Fruit fly (Drosophila melanogaster) whole organism, embryonic: ENCODE data around the gene CG5214.

ENCODE experiments used
- Adf1 ChIP-seq: fragments of 200-800 bp; sonication (Bioruptor generic); IDR thresholded peaks from 2 replicates; pipeline ENCODE4 v1.3.6; 2022; ENCODE audit warnings: missing biosample characterization, missing genetic modification characterization
- B-H1 ChIP-seq: fragments of 200-800 bp; sonication (Bioruptor generic); IDR thresholded peaks from 3 replicates; pipeline ENCODE4 v1.3.6; 2022; ENCODE audit warnings: missing biosample characterization, missing genetic modification characterization
- Bteb2 ChIP-seq: fragments of 200-800 bp; sonication (Bioruptor generic); optimal IDR thresholded peaks from 2 replicates; lab custom pipeline; 2016; ENCODE audit warnings: missing biosample characterization, missing genetic modification characterization
- CG11695 ChIP-seq: fragments of 200-800 bp; sonication (Bioruptor generic); IDR thresholded peaks from 3 replicates; pipeline ENCODE4 v1.3.6; 2022; ENCODE audit warnings: missing biosample characterization, missing genetic modification characterization
- CG12104 ChIP-seq: fragments of 200-800 bp; sonication (Bioruptor generic); optimal IDR thresholded peaks from 3 replicates; lab custom pipeline; 2016; ENCODE audit warnings: missing biosample characterization, missing genetic modification characterization
- CG1602 ChIP-seq: fragments of 200-800 bp; sonication (Bioruptor generic); optimal IDR thresholded peaks from 3 replicates; lab custom pipeline; 2016; ENCODE audit warnings: missing biosample characterization, missing genetic modification characterization
- CG17328 ChIP-seq: fragments of 200-800 bp; sonication (Bioruptor generic); IDR thresholded peaks from 2 replicates; pipeline ENCODE4 v1.3.6; 2022; ENCODE audit warnings: missing biosample characterization, missing genetic modification characterization
- CG17612 ChIP-seq: fragments of 200-800 bp; sonication (Bioruptor generic); IDR thresholded peaks from 2 replicates; pipeline ENCODE4 v1.3.6; 2022; ENCODE audit warnings: missing biosample characterization, missing genetic modification characterization
- CG17912 ChIP-seq: fragments of 200-800 bp; sonication (Bioruptor generic); optimal IDR thresholded peaks from 2 replicates; lab custom pipeline; 2018; ENCODE audit warnings: missing biosample characterization, mild to moderate bottlenecking, missing genetic modification characterization
- CG18476 ChIP-seq: fragments of 200-800 bp; sonication (Bioruptor generic); optimal IDR thresholded peaks from 2 replicates; lab custom pipeline; 2016; ENCODE audit warnings: missing biosample characterization, mild to moderate bottlenecking, missing genetic modification characterization
- CG18599 ChIP-seq: fragments of 200-800 bp; sonication (Bioruptor generic); optimal IDR thresholded peaks from 3 replicates; lab custom pipeline; 2017; ENCODE audit warnings: missing biosample characterization, missing genetic modification characterization, mild to moderate bottlenecking, moderate library complexity, missing genetic modification reagents
- CG3065 ChIP-seq: fragments of 200-800 bp; sonication (Bioruptor generic); optimal IDR thresholded peaks from 2 replicates; lab custom pipeline; 2016; ENCODE audit warnings: missing biosample characterization, missing genetic modification characterization
- CG31441 ChIP-seq: fragments of 200-800 bp; sonication (Bioruptor generic); IDR thresholded peaks from 2 replicates; pipeline ENCODE4 v1.3.6; 2022; ENCODE audit warnings: missing biosample characterization, missing genetic modification characterization
- CG32772 ChIP-seq: fragments of 200-800 bp; sonication (Bioruptor generic); IDR thresholded peaks from 2 replicates; pipeline ENCODE4 v1.3.6; 2022; ENCODE audit warnings: missing biosample characterization, missing genetic modification characterization
- CG3281 ChIP-seq: fragments of 200-800 bp; sonication (Bioruptor generic); optimal IDR thresholded peaks from 3 replicates; lab custom pipeline; 2017; ENCODE audit warnings: missing biosample characterization, mild to moderate bottlenecking, missing genetic modification characterization
- CG7357 ChIP-seq: fragments of 200-800 bp; sonication (Bioruptor generic); IDR thresholded peaks from 3 replicates; pipeline ENCODE4 v1.3.6; 2022; ENCODE audit warnings: missing biosample characterization, missing genetic modification characterization
- CG7839 ChIP-seq: fragments of 200-800 bp; sonication (Bioruptor generic); optimal IDR thresholded peaks from 3 replicates; lab custom pipeline; 2018; ENCODE audit warnings: missing biosample characterization, mild to moderate bottlenecking, missing genetic modification characterization, moderate library complexity
- CG7928 ChIP-seq: fragments of 200-800 bp; sonication (Bioruptor generic); optimal IDR thresholded peaks from 2 replicates; lab custom pipeline; 2017; ENCODE audit warnings: missing biosample characterization, mild to moderate bottlenecking, missing genetic modification characterization
- E2f1 ChIP-seq: fragments of 200-800 bp; sonication (Bioruptor generic); IDR thresholded peaks from 2 replicates; pipeline ENCODE4 v1.3.6; 2022; ENCODE audit warnings: missing biosample characterization, missing genetic modification characterization
- Fer3 ChIP-seq: fragments of 200-800 bp; sonication (Bioruptor generic); optimal IDR thresholded peaks from 2 replicates; lab custom pipeline; 2018; ENCODE audit warnings: missing biosample characterization, mild to moderate bottlenecking, missing genetic modification characterization, moderate library complexity
- HLH54F ChIP-seq: fragments of 200-800 bp; sonication (Bioruptor generic); optimal IDR thresholded peaks from 3 replicates; lab custom pipeline; 2016; ENCODE audit warnings: missing biosample characterization, missing genetic modification characterization
- Hr51 ChIP-seq, 2 experiments: fragments of 200-800 bp; sonication (Bioruptor generic); optimal IDR thresholded peaks; 2 replicates in 1 of 2; 3 replicates in 1 of 2; lab custom pipeline; 2016 to 2018; ENCODE audit warnings: missing biosample characterization in 2 of 2, missing genetic modification characterization in 2 of 2, mild to moderate bottlenecking in 1 of 2, moderate library complexity in 1 of 2
- Jarid2 ChIP-seq: fragments of 200-800 bp; sonication (Bioruptor generic); optimal IDR thresholded peaks from 3 replicates; lab custom pipeline; 2017; ENCODE audit warnings: mild to moderate bottlenecking, missing biosample characterization, missing genetic modification reagents, missing genetic modification characterization
- Mad ChIP-seq: fragments of 200-800 bp; sonication (Bioruptor generic); optimal IDR thresholded peaks from 2 replicates; lab custom pipeline; 2016; ENCODE audit warnings: missing biosample characterization, missing genetic modification characterization
- Myb ChIP-seq: fragments of 200-800 bp; sonication (Bioruptor generic); optimal IDR thresholded peaks from 2 replicates; lab custom pipeline; 2016; ENCODE audit warnings: missing biosample characterization, missing genetic modification characterization
- Nf-YC ChIP-seq: fragments of 200-800 bp; optimal IDR thresholded peaks from 3 replicates; lab custom pipeline; 2019; ENCODE audit warnings: missing biosample characterization, mild to moderate bottlenecking, missing genetic modification characterization, moderate library complexity
- Rfx ChIP-seq: fragments of 200-800 bp; sonication (Bioruptor generic); IDR thresholded peaks from 2 replicates; pipeline ENCODE4 v1.3.6; 2022; ENCODE audit warnings: missing biosample characterization, missing genetic modification characterization
- Sin3A ChIP-seq: fragments of >200 bp; optimal IDR thresholded peaks from 2 replicates; lab custom pipeline; 2018
- Ssrp ChIP-seq: fragments of 200-800 bp; sonication (Bioruptor generic); optimal IDR thresholded peaks from 2 replicates; lab custom pipeline; 2018; ENCODE audit warnings: missing biosample characterization, mild to moderate bottlenecking, missing genetic modification characterization, moderate library complexity
- Xbp1 ChIP-seq: fragments of 200-800 bp; sonication (Bioruptor generic); optimal IDR thresholded peaks from 3 replicates; lab custom pipeline; 2016; ENCODE audit warnings: missing biosample characterization, mild to moderate bottlenecking, missing genetic modification characterization
- Xrp1 ChIP-seq: fragments of 200-800 bp; sonication (Bioruptor generic); IDR thresholded peaks from 2 replicates; pipeline ENCODE4 v1.3.6; 2022; ENCODE audit warnings: missing biosample characterization, missing genetic modification characterization
- YL-1 ChIP-seq: fragments of 200-800 bp; sonication (Bioruptor generic); optimal IDR thresholded peaks from 3 replicates; lab custom pipeline; 2017; ENCODE audit warnings: missing biosample characterization, mild to moderate bottlenecking, missing genetic modification characterization
- abd-A ChIP-seq: fragments of 200-800 bp; sonication (Bioruptor generic); optimal IDR thresholded peaks from 3 replicates; lab custom pipeline; 2019; ENCODE audit warnings: missing biosample characterization, mild to moderate bottlenecking, missing genetic modification characterization, moderate library complexity
- az2 ChIP-seq: fragments of 200-800 bp; sonication (Bioruptor generic); optimal IDR thresholded peaks from 3 replicates; lab custom pipeline; 2016; ENCODE audit warnings: missing biosample characterization, missing genetic modification characterization
- bigmax ChIP-seq: fragments of 200-800 bp; sonication (Bioruptor generic); optimal IDR thresholded peaks from 2 replicates; lab custom pipeline; 2018; ENCODE audit warnings: missing biosample characterization, mild to moderate bottlenecking, missing genetic modification characterization
- cas ChIP-seq: fragments of 200-800 bp; sonication (Bioruptor generic); IDR thresholded peaks from 2 replicates; pipeline ENCODE4 v1.3.6; 2022; ENCODE audit warnings: missing biosample characterization, missing genetic modification characterization
- caup ChIP-seq: fragments of 200-800 bp; sonication (Bioruptor generic); optimal IDR thresholded peaks from 3 replicates; lab custom pipeline; 2017; ENCODE audit warnings: missing biosample characterization, mild to moderate bottlenecking, missing genetic modification characterization, moderate library complexity; ENCODE audit not compliant: severe bottlenecking
- chm ChIP-seq: fragments of 200-800 bp; sonication (Bioruptor generic); IDR thresholded peaks from 2 replicates; pipeline ENCODE4 v1.3.6; 2022; ENCODE audit warnings: missing biosample characterization, missing genetic modification characterization
- ci ChIP-seq: fragments of 200-800 bp; sonication (Bioruptor generic); IDR thresholded peaks from 3 replicates; pipeline ENCODE4 v1.3.6; 2022; ENCODE audit warnings: missing biosample characterization, missing genetic modification characterization
- dimm ChIP-seq: fragments of 200-800 bp; sonication (Bioruptor generic); IDR thresholded peaks from 2 replicates; pipeline ENCODE4 v1.3.6; 2022; ENCODE audit warnings: missing biosample characterization, missing genetic modification characterization
- disco-r ChIP-seq: fragments of 200-800 bp; sonication (Bioruptor generic); optimal IDR thresholded peaks from 2 replicates; lab custom pipeline; 2016; ENCODE audit warnings: missing biosample characterization, missing genetic modification characterization
- dysf ChIP-seq: fragments of 200-800 bp; sonication (Bioruptor generic); IDR thresholded peaks from 3 replicates; pipeline ENCODE4 v1.3.6; 2022; ENCODE audit warnings: missing biosample characterization, missing genetic modification characterization
- ewg ChIP-seq: fragments of 200-800 bp; sonication (Bioruptor generic); optimal IDR thresholded peaks from 3 replicates; lab custom pipeline; 2017; ENCODE audit warnings: mild to moderate bottlenecking, missing biosample characterization, missing genetic modification reagents, missing genetic modification characterization
- fd96Cb ChIP-seq: fragments of 200-800 bp; sonication (Bioruptor generic); optimal IDR thresholded peaks from 2 replicates; lab custom pipeline; 2018; ENCODE audit warnings: missing biosample characterization, mild to moderate bottlenecking, missing genetic modification characterization, moderate library complexity
- fu2 ChIP-seq: fragments of 200-800 bp; sonication (Bioruptor generic); optimal IDR thresholded peaks from 2 replicates; lab custom pipeline; 2016; ENCODE audit warnings: missing biosample characterization, missing genetic modification characterization
- lbe ChIP-seq: fragments of 200-800 bp; sonication (Bioruptor generic); optimal IDR thresholded peaks from 2 replicates; lab custom pipeline; 2016; ENCODE audit warnings: missing biosample characterization, mild to moderate bottlenecking, missing genetic modification characterization
- ranshi ChIP-seq: fragments of 200-800 bp; sonication (Bioruptor generic); IDR thresholded peaks from 2 replicates; pipeline ENCODE4 v1.3.6; 2022; ENCODE audit warnings: missing biosample characterization, missing genetic modification characterization
- scrt ChIP-seq: fragments of 200-800 bp; sonication (Bioruptor generic); optimal IDR thresholded peaks from 2 replicates; lab custom pipeline; 2018; ENCODE audit warnings: missing biosample characterization, mild to moderate bottlenecking, missing genetic modification characterization, moderate library complexity
- sim ChIP-seq: fragments of 200-800 bp; sonication (Bioruptor generic); IDR thresholded peaks from 2 replicates; pipeline ENCODE4 v1.3.6; 2022; ENCODE audit warnings: missing biosample characterization, missing genetic modification characterization
- slbo ChIP-seq: fragments of 200-800 bp; sonication (Bioruptor generic); IDR thresholded peaks from 2 replicates; pipeline ENCODE4 v1.3.6; 2022; ENCODE audit warnings: missing biosample characterization, missing genetic modification characterization
- toy ChIP-seq: fragments of 200-800 bp; sonication (Bioruptor generic); IDR thresholded peaks from 2 replicates; pipeline ENCODE4 v1.3.6; 2022; ENCODE audit warnings: missing biosample characterization, missing genetic modification characterization
- ttk ChIP-seq: fragments of 200-800 bp; sonication (Bioruptor generic); IDR thresholded peaks from 2 replicates; pipeline ENCODE4 v2.1.2; 2022; ENCODE audit warnings: missing biosample characterization, missing genetic modification characterization
- wor ChIP-seq: fragments of 200-800 bp; sonication (Bioruptor generic); IDR thresholded peaks from 2 replicates; pipeline ENCODE4 v1.3.6; 2022; ENCODE audit warnings: missing biosample characterization, missing genetic modification characterization

Gene CG5214

DNA sequence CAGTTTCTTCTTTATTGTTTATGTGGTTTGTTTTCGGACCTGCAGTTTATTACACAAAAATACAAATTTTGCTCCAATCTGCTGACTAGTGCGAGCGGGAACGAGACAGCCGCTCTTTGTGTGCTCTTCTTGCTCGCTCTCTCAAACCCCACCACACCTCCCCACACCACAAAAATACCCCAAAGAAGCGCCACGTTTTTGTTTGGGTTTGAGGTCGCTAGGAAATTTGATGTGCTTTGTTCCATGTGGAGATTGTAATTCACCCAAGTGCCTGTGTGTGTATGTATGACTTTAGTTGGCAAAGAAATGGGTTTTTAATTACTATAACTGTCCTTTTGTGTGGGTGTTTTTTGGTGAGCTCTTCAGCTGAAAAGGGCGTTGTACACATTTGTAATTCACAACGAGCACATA lies 46.0 kb upstream of the CG5214 start (continued):
- no peak for TF ChIP-seq chm
- TF ChIP-seq lbe (GFP tag; lab: Kevin White, UChicago), result no peak
- no peak for TF ChIP-seq CG31441 (GFP tag; lab: Robert Waterston, UW)
- TF ChIP-seq CG12104 (GFP tag; lab: Kevin White, UChicago), result no peak
- no peak for TF ChIP-seq disco-r (GFP tag; lab: Kevin White, UChicago)
- peak; percentile 34 for TF ChIP-seq CG7839 (tag; lab: Kevin White, UChicago)
- TF ChIP-seq Ssrp, result no peak
- peak; percentile 78 for TF ChIP-seq abd-A (tag; lab: Kevin White, UChicago)
- no peak for TF ChIP-seq CG17612 (GFP tag; lab: Robert Waterston, UW)
- no peak for TF ChIP-seq CG3065 (GFP tag; lab: Kevin White, UChicago)
- TF ChIP-seq CG1602, result no peak
- no peak for TF ChIP-seq dysf (GFP tag; lab: Robert Waterston, UW)
- no peak for TF ChIP-seq ewg
- peak; percentile 60; the same call in 2 of the 3 replicates for TF ChIP-seq ci (GFP tag; lab: Robert Waterston, UW)
- no peak for TF ChIP-seq fd96Cb (tag; lab: Kevin White, UChicago)
- TF ChIP-seq HLH54F (GFP tag; lab: Kevin White, UChicago), result no peak
- no peak for TF ChIP-seq CG18476
- no peak for TF ChIP-seq sim (GFP tag; lab: Robert Waterston, UW)
- no peak for TF ChIP-seq Sin3A (lab: Kevin White, UChicago)
- peak; percentile 23 for TF ChIP-seq Xbp1
- peak; percentile 21 for TF ChIP-seq CG18599 (GFP tag; lab: Kevin White, UChicago)
- no peak for TF ChIP-seq Nf-YC
- TF ChIP-seq ranshi, result no peak
- TF ChIP-seq Bteb2 (GFP tag; lab: Kevin White, UChicago), result no peak
- TF ChIP-seq dimm (GFP tag; lab: Robert Waterston, UW), result no peak
- TF ChIP-seq Myb (GFP tag; lab: Kevin White, UChicago), result no peak
- no peak for TF ChIP-seq CG17328
- peak; percentile 44; the same call in 1 of the 2 replicates for TF ChIP-seq Rfx
- no peak for TF ChIP-seq CG3281 (GFP tag; lab: Kevin White, UChicago)
- peak; percentile 38 for TF ChIP-seq caup
- no peak for TF ChIP-seq B-H1 (GFP tag; lab: Robert Waterston, UW)
- no peak for TF ChIP-seq Jarid2 (GFP tag; lab: Kevin White, UChicago)
- peak; percentile 46; the same call in 1 of the 2 replicates for TF ChIP-seq Xrp1
- no peak for TF ChIP-seq fu2 (GFP tag; lab: Kevin White, UChicago)
- no peak for TF ChIP-seq Hr51 (GFP tag; optimal IDR thresholded peaks at IDR 0.05; lab: Kevin White, UChicago)
- TF ChIP-seq ttk (GFP tag; lab: Robert Waterston, UW), result peak; percentile 52
- TF ChIP-seq CG32772, result no peak
- no peak; the same call in 1 of the 2 replicates for TF ChIP-seq Adf1
- TF ChIP-seq E2f1 (GFP tag; lab: Robert Waterston, UW), result no peak
- no peak for TF ChIP-seq CG7928 (GFP tag; lab: Kevin White, UChicago)
- no peak for TF ChIP-seq bigmax (GFP tag; lab: Kevin White, UChicago)
- TF ChIP-seq slbo (GFP tag; lab: Robert Waterston, UW), result peak; percentile 39
- no peak for TF ChIP-seq Mad (GFP tag; lab: Kevin White, UChicago)
- peak; percentile 12 for TF ChIP-seq Fer3 (tag; lab: Kevin White, UChicago)
- no peak for TF ChIP-seq CG7357 (GFP tag; lab: Robert Waterston, UW)
- TF ChIP-seq wor (GFP tag; lab: Robert Waterston, UW), result no peak
- TF ChIP-seq CG17912 (GFP tag; lab: Kevin White, UChicago), result no peak
- TF ChIP-seq CG11695 (GFP tag; lab: Robert Waterston, UW), result no peak; the same call in 2 of the 3 replicates
- peak; percentile 56 for TF ChIP-seq scrt (GFP tag; lab: Kevin White, UChicago)
- no peak for TF ChIP-seq YL-1 (GFP tag; lab: Kevin White, UChicago)
- TF ChIP-seq az2 (GFP tag; lab: Kevin White, UChicago), result no peak
- TF ChIP-seq cas, result no peak
- no peak for TF ChIP-seq toy (GFP tag; lab: Robert Waterston, UW)
